Fruit fly (Drosophila melanogaster): ENCODE results near the gene CG44088.

dm6 chr3R:4748888-4749717 is 25.8 kb downstream of the CG44088 start, which contains the start of gene tacc:
- TF ChIP-seq CG8478 (optimal IDR thresholded peaks at IDR 0.05) (no peak), CTCF (optimal IDR thresholded peaks at IDR 0.05) (no peak)
